Worm (Caenorhabditis elegans) whole organism, mixed stage, embryonic: ENCODE data around the gene sto-3.

Experiments
- bed-3 ChIP-seq: fragments of 200-800 bp; sonication (Bioruptor generic); optimal IDR thresholded peaks from 3 replicates; lab custom pipeline; 2018; ENCODE audit warnings: mild to moderate bottlenecking, missing genetic modification characterization, moderate library complexity, missing compliant biosample characterization
- blmp-1 ChIP-seq: fragments of 150-350 bp; optimal IDR thresholded peaks from 2 replicates; lab custom pipeline; 2014; ENCODE audit warnings: missing biosample characterization, missing genetic modification characterization
- ceh-39 ChIP-seq: fragments of 150-350 bp; optimal IDR thresholded peaks from 2 replicates; lab custom pipeline; 2014; ENCODE audit warnings: missing biosample characterization, missing genetic modification characterization
- ceh-43 ChIP-seq: fragments of 200-800 bp; sonication (Bioruptor generic); optimal IDR thresholded peaks from 2 replicates; lab custom pipeline; 2018; ENCODE audit warnings: mild to moderate bottlenecking, missing genetic modification characterization, moderate library complexity, missing compliant biosample characterization
- ceh-83 ChIP-seq: fragments of 200-800 bp; sonication (Bioruptor generic); optimal IDR thresholded peaks from 2 replicates; lab custom pipeline; 2018; ENCODE audit warnings: mild to moderate bottlenecking, missing genetic modification characterization, missing compliant biosample characterization
- ces-1 ChIP-seq: fragments of 150-350 bp; optimal IDR thresholded peaks from 2 replicates; lab custom pipeline; 2014; ENCODE audit warnings: missing biosample characterization, missing genetic modification reagents, missing genetic modification characterization
- cnd-1 ChIP-seq: fragments of 200-800 bp; sonication (Bioruptor generic); optimal IDR thresholded peaks from 2 replicates; lab custom pipeline; 2018; ENCODE audit warnings: mild to moderate bottlenecking, missing genetic modification characterization, missing compliant biosample characterization
- drap-1 ChIP-seq: fragments of 200-800 bp; sonication (Bioruptor generic); optimal IDR thresholded peaks from 3 replicates; lab custom pipeline; 2018; ENCODE audit warnings: mild to moderate bottlenecking, missing genetic modification characterization, missing compliant biosample characterization
- elt-3 ChIP-seq: fragments of 150-350 bp; optimal IDR thresholded peaks from 2 replicates; lab custom pipeline; 2014; ENCODE audit warnings: missing biosample characterization, missing genetic modification characterization
- flh-1 ChIP-seq: fragments of 200-800 bp; sonication (Bioruptor generic); optimal IDR thresholded peaks from 2 replicates; lab custom pipeline; 2018; ENCODE audit warnings: mild to moderate bottlenecking, missing genetic modification characterization, moderate library complexity, missing compliant biosample characterization
- ham-2 ChIP-seq: fragments of 200-800 bp; sonication (Bioruptor generic); optimal IDR thresholded peaks from 2 replicates; lab custom pipeline; 2018; ENCODE audit warnings: mild to moderate bottlenecking, missing genetic modification characterization, missing compliant biosample characterization
- hlh-1 ChIP-seq: fragments of 150-350 bp; optimal IDR thresholded peaks from 2 replicates; lab custom pipeline; 2014; ENCODE audit warnings: missing biosample characterization, missing genetic modification reagents, missing genetic modification characterization
- lin-13 ChIP-seq: fragments of 150-350 bp; optimal IDR thresholded peaks from 2 replicates; lab custom pipeline; 2014; ENCODE audit warnings: missing biosample characterization, missing genetic modification characterization
- lin-32 ChIP-seq: fragments of 200-800 bp; sonication (Bioruptor generic); optimal IDR thresholded peaks from 2 replicates; lab custom pipeline; 2018; ENCODE audit warnings: mild to moderate bottlenecking, missing genetic modification characterization, missing compliant biosample characterization
- mab-5 ChIP-seq: fragments of 150-350 bp; optimal IDR thresholded peaks from 2 replicates; lab custom pipeline; 2014; ENCODE audit warnings: missing biosample characterization, missing genetic modification characterization
- mep-1 ChIP-seq: fragments of 150-350 bp; optimal IDR thresholded peaks from 2 replicates; lab custom pipeline; 2017; ENCODE audit warnings: missing biosample characterization, missing genetic modification reagents, missing genetic modification characterization, inconsistent platforms
- mls-2 ChIP-seq: sonication (generic microtip); optimal IDR thresholded peaks from 2 replicates; lab custom pipeline; 2016; ENCODE audit warnings: mild to moderate bottlenecking, missing genetic modification characterization, moderate library complexity, missing compliant biosample characterization
- nhr-12 ChIP-seq: fragments of 150-350 bp; optimal IDR thresholded peaks from 2 replicates; lab custom pipeline; 2014; ENCODE audit warnings: missing biosample characterization, missing genetic modification characterization
- nhr-2 ChIP-seq: fragments of 150-350 bp; optimal IDR thresholded peaks from 2 replicates; lab custom pipeline; 2014; ENCODE audit warnings: missing biosample characterization, missing genetic modification characterization
- nhr-28 ChIP-seq: fragments of 150-350 bp; optimal IDR thresholded peaks from 2 replicates; lab custom pipeline; 2014; ENCODE audit warnings: missing biosample characterization, missing genetic modification characterization
- nhr-76 ChIP-seq: sonication (generic microtip); optimal IDR thresholded peaks from 2 replicates; lab custom pipeline; 2017; ENCODE audit warnings: missing biosample characterization, missing genetic modification characterization
- sem-2 ChIP-seq: fragments of 200-800 bp; sonication (Bioruptor generic); optimal IDR thresholded peaks from 2 replicates; lab custom pipeline; 2018; ENCODE audit warnings: mild to moderate bottlenecking, missing genetic modification characterization, missing compliant biosample characterization
- snpc-4 ChIP-seq: fragments of 150-350 bp; optimal IDR thresholded peaks from 2 replicates; lab custom pipeline; 2014; ENCODE audit warnings: missing biosample characterization, missing genetic modification characterization
- tbx-8 ChIP-seq: fragments of 200-800 bp; sonication (Bioruptor generic); optimal IDR thresholded peaks from 2 replicates; lab custom pipeline; 2018; ENCODE audit warnings: mild to moderate bottlenecking, missing genetic modification characterization, moderate library complexity, missing compliant biosample characterization
- unc-120 ChIP-seq: sonication (generic microtip); optimal IDR thresholded peaks from 2 replicates; lab custom pipeline; 2017; ENCODE audit warnings: missing genetic modification characterization, missing compliant biosample characterization; ENCODE audit not compliant: poor library complexity, severe bottlenecking
- unc-39 ChIP-seq: fragments of 150-350 bp; optimal IDR thresholded peaks from 2 replicates; lab custom pipeline; 2014; ENCODE audit warnings: missing biosample characterization, missing genetic modification characterization
- unc-62 ChIP-seq: fragments of 150-350 bp; optimal IDR thresholded peaks from 2 replicates; lab custom pipeline; 2014; ENCODE audit warnings: missing biosample characterization, missing genetic modification reagents, missing genetic modification characterization
- ztf-11 ChIP-seq: fragments of 150-350 bp; optimal IDR thresholded peaks from 2 replicates; lab custom pipeline; 2014; ENCODE audit warnings: missing biosample characterization, missing genetic modification characterization

The sto-3 gene

DNA sequence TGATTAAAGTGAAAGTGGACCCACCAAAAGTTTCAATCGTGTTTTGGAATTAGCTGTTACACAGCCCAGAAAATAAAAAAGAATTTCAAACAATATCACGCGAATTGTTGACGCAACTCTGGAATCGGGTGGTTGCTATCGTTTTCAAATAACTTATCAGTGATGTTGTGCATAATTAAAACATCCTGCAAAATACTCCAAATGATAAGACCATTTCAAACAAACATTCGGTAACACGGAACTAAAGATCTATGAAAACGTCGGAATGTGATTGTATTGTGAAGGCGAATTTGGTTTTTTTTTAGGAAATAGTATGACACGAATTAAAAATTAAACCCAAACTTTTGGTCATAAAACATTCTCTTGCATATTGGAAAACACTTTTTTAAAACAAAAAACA lies 6.7 kb upstream of the sto-3 start, which contains the start of gene spp-30:
TSS of gene spp-30 (minus strand) at position 101 of the 400 bp plus-strand sequence.
- TF ChIP-seq bed-3 (GFP tag; lab: Kevin White, UChicago) (no peak), nhr-76 (no peak), nhr-2 (tag; lab: Kevin White, UChicago) (no peak), ceh-83 (GFP tag; lab: Kevin White, UChicago) (no peak), lin-32 (GFP tag; lab: Kevin White, UChicago) (no peak), mab-5 (no peak), elt-3 (tag; lab: Kevin White, UChicago) (no peak), hlh-1 (no peak), tbx-8 (GFP tag; lab: Kevin White, UChicago) (no peak), ces-1 (GFP tag; lab: Kevin White, UChicago) (no peak), drap-1 (GFP tag; lab: Kevin White, UChicago) (no peak), mls-2 (tag; lab: Kevin White, UChicago) (no peak), unc-120 (tag; lab: Kevin White, UChicago) (no peak), nhr-28 (tag; lab: Kevin White, UChicago) (no peak), flh-1 (GFP tag; lab: Kevin White, UChicago) (no peak), cnd-1 (tag; lab: Kevin White, UChicago) (no peak)

DNA sequence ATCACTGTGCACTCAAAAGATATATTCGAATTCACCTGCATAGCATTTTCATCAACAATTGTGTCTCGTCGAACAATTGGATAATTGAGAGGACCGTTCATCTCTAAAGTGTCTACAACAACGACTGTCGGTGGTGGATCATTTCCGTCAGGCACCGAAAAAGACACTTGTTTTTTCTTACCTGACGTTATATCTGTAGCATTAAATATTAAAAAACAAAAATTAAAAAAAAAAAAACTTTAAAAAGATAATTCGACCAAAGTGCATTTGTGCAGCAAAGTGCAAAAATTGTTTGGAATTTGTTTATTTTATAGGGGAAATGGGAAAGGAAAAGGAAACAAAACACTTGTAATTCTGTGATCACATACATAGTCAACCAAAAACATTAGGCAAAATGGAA lies 5.1 kb upstream of the sto-3 start, which contains the start of gene twk-44:
TSS of gene twk-44 (minus strand) at position 101 of the 400 bp plus-strand sequence.
- no peak for TF ChIP-seq hlh-1
- no peak for TF ChIP-seq ceh-83 (GFP tag; lab: Kevin White, UChicago)
- TF ChIP-seq snpc-4: no peak
- no peak for TF ChIP-seq blmp-1
- no peak for TF ChIP-seq flh-1 (GFP tag; lab: Kevin White, UChicago)
- no peak for TF ChIP-seq ham-2 (GFP tag; lab: Kevin White, UChicago)
- TF ChIP-seq mep-1 (tag; lab: Kevin White, UChicago): no peak
- no peak for TF ChIP-seq mab-5
- no peak for TF ChIP-seq sem-2
- TF ChIP-seq cnd-1 (tag; lab: Kevin White, UChicago): no peak
- no peak for TF ChIP-seq nhr-76
- no peak for TF ChIP-seq nhr-12
- TF ChIP-seq ces-1 (GFP tag; lab: Kevin White, UChicago): no peak
- TF ChIP-seq ztf-11 (tag; lab: Kevin White, UChicago): no peak
- TF ChIP-seq unc-120 (tag; lab: Kevin White, UChicago): no peak
- TF ChIP-seq lin-13: no peak
- TF ChIP-seq, all 35 proteins: peak for 0

DNA sequence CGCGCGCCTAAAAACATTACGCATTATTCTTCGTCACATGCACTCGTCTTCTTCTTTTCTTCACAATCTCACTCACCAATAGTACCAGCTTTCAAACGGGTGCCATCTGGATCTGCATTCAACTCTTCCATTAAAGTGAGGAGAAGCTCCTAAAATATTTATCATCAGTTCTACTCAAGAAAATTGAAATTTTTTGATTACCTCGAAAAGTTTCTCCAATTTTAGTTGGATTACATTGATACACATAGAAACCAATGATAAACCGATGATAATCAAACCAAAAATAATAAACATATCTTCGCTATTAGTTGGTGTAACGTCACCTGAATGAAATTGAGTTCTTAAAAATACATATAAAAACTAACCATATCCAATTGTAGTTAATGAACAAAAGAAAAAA lies 2.7 kb upstream of the sto-3 start:
- no peak for TF ChIP-seq flh-1 (GFP tag; lab: Kevin White, UChicago)
- no peak for TF ChIP-seq ztf-11 (tag; lab: Kevin White, UChicago)
- no peak for TF ChIP-seq snpc-4
- no peak for TF ChIP-seq unc-39 (tag; lab: Kevin White, UChicago)
- TF ChIP-seq ceh-39: no peak
- no peak for TF ChIP-seq ceh-83 (GFP tag; lab: Kevin White, UChicago)
- no peak for TF ChIP-seq ces-1 (GFP tag; lab: Kevin White, UChicago)
- no peak for TF ChIP-seq hlh-1
- no peak for TF ChIP-seq nhr-76
- TF ChIP-seq ham-2 (GFP tag; lab: Kevin White, UChicago): no peak
- no peak for TF ChIP-seq mls-2 (tag; lab: Kevin White, UChicago)

DNA sequence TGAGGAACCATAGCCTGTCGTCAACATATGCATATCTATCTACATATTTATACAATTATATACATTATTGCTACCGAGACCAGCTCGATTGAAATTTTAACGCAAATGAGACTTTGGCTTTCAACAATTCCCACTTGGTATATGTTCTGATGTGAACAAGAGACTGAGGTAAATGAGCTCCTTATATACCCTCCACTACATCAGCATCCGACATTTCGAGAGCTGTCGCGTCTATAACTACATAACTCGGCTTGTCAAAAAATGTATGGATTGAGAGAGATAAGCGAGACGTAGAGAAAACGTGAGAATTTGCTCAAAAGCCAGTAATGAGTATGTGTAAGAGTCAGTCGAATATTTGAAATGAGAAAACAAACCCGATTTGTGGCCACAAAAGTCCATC lies 1.5 kb upstream of the sto-3 start:
- TF ChIP-seq nhr-12 (no peak), mls-2 (tag; lab: Kevin White, UChicago) (no peak), bed-3 (GFP tag; lab: Kevin White, UChicago) (no peak)

DNA sequence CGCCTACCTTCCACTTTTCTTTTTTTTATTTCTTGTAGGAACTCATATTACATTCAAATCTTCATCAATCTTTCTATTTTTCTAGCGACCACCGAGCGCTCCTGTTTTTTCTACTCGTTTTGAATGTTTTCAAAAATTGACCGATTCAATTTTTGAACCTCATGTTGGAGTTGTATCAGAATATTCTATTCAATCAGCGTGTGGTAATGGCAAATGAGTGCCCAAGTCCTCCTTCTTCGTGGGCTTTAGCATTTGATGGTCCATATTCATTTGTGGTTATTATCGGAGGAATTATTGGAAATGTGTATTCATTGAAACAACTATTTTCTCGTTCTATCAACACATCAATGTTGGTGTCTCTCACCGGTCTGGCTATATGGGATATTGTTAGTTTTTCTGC lies 4.5 kb downstream of the sto-3 start, which contains the start of gene F52D10.4:
TSS of gene F52D10.4 (plus strand) at position 84 of the 400 bp plus-strand sequence.
- TF ChIP-seq unc-62 (GFP tag; lab: Kevin White, UChicago) (no peak), sem-2 (no peak), mep-1 (tag; lab: Kevin White, UChicago) (no peak), ztf-11 (tag; lab: Kevin White, UChicago) (no peak), bed-3 (GFP tag; lab: Kevin White, UChicago) (no peak), ces-1 (GFP tag; lab: Kevin White, UChicago) (no peak), nhr-28 (tag; lab: Kevin White, UChicago) (no peak), lin-32 (GFP tag; lab: Kevin White, UChicago) (no peak), ceh-43 (GFP tag; lab: Kevin White, UChicago) (no peak)
